Worm (Caenorhabditis elegans) whole organism, L3 larva: ENCODE data around the gene srxa-14.

Experiments
- egl-27 ChIP-seq: sonication (generic microtip); optimal IDR thresholded peaks from 4 replicates; lab custom pipeline; 2017; ENCODE audit warnings: missing biosample characterization, missing genetic modification reagents, missing genetic modification characterization
- egl-5 ChIP-seq: fragments of 150-350 bp; optimal IDR thresholded peaks from 2 replicates; lab custom pipeline; 2017; ENCODE audit warnings: missing biosample characterization, missing genetic modification reagents, missing genetic modification characterization, inconsistent platforms
- elt-1 ChIP-seq: fragments of 150-350 bp; optimal IDR thresholded peaks from 2 replicates; lab custom pipeline; 2014; ENCODE audit warnings: missing biosample characterization, missing genetic modification characterization
- elt-2 ChIP-seq: sonication (generic microtip); optimal IDR thresholded peaks from 2 replicates; lab custom pipeline; 2016; ENCODE audit warnings: missing genetic modification reagents, mild to moderate bottlenecking, missing genetic modification characterization, missing compliant biosample characterization
- eor-1 ChIP-seq, 2 experiments: fragments of 150-350 bp; optimal IDR thresholded peaks; 2 replicates each; lab custom pipeline; 2014 to 2018; ENCODE audit warnings: missing biosample characterization in 2 of 2, missing genetic modification characterization in 2 of 2
- fkh-10 ChIP-seq: sonication (generic microtip); optimal IDR thresholded peaks from 2 replicates; lab custom pipeline; 2017; ENCODE audit warnings: missing biosample characterization, missing genetic modification reagents, missing genetic modification characterization
- hmg-11 ChIP-seq: sonication (generic microtip); optimal IDR thresholded peaks from 2 replicates; lab custom pipeline; 2016; ENCODE audit warnings: missing genetic modification characterization, missing compliant biosample characterization
- lsy-12 ChIP-seq: sonication (generic microtip); optimal IDR thresholded peaks from 2 replicates; lab custom pipeline; 2016; ENCODE audit warnings: mild to moderate bottlenecking, missing genetic modification characterization, missing compliant biosample characterization
- nhr-25 ChIP-seq: sonication (generic microtip); optimal IDR thresholded peaks from 2 replicates; lab custom pipeline; 2017; ENCODE audit warnings: missing biosample characterization, missing genetic modification characterization
- nhr-77 ChIP-seq: fragments of 150-350 bp; optimal IDR thresholded peaks from 2 replicates; lab custom pipeline; 2014; ENCODE audit warnings: missing biosample characterization, missing genetic modification characterization

srxa-14 gene

DNA sequence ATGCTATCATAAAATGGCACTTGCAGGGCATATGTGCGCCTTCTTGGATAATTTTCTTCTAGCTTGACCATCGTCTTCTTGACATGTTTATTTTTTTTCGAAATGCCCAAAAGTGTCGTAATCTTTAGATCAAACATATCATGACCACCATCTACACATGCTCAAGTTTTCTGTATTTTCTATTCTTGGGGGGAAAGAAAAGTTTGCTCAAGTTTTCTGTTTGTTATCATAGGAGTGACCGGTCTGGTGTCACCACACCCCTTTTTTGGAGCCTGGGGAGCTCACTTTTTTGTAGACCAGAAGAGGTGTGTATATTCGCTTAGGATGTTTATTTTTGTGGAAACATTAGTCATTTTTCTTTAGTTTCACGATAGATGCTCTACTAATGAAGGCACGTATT, 46.0 kb downstream of the srxa-14 start, which contains the start of gene klf-2:
TSS of gene klf-2 (plus strand) at position 301 of the 400 bp plus-strand sequence.
- TF ChIP-seq egl-5 (tag; lab: Kevin White, UChicago) (no peak), elt-2 (tag; lab: Kevin White, UChicago) (no peak), elt-1 (tag; lab: Kevin White, UChicago) (no peak), fkh-10 (GFP tag; lab: Kevin White, UChicago) (no peak), hmg-11 (tag; lab: Kevin White, UChicago) (no peak), nhr-77 (tag; lab: Kevin White, UChicago) (no peak)

DNA sequence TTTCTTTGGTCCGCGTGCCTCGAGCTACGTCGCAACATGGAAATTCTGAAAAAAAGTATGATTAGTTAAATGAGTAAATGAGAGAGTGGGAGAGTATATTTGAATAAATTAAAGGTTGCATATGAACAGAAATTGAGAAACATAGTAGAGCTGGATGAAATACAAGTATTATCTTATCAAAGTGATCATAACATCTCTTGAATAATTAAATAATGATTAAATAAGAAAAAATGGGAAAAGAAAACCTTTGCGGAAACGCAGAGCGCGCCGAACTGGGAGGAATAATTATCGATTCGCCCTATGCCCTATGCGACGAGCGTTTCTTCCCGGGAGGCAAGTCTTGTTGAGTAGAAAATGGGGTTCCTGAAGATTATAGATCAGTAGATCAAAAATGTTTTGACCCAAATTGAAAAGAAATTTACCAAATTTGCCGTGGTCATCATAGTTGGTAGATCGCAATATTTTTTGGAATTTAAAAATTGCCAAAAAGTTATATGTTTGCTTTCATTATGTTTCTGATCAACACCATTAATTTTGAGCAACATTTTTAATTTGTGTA, 50.2 kb downstream of the srxa-14 start, which contains the start of gene F53F8.3:
TSS of gene F53F8.3 (minus strand) at position 51 of the 559 bp plus-strand sequence.
- TF ChIP-seq egl-27 (no peak), eor-1 (tag; optimal IDR thresholded peaks at IDR 0.05; lab: Kevin White, UChicago) (no peak), lsy-12 (tag; lab: Kevin White, UChicago) (no peak), nhr-25 (tag; lab: Kevin White, UChicago) (no peak)
